Fruit fly (Drosophila melanogaster) whole organism, embryonic: ENCODE measurements around the gene mTerf3.

Experiments
- B-H2 ChIP-seq: fragments of 200-800 bp; sonication (Bioruptor generic); optimal IDR thresholded peaks from 2 replicates; lab custom pipeline; 2018; ENCODE audit warnings: missing biosample characterization, mild to moderate bottlenecking, missing genetic modification characterization
- CG10366 ChIP-seq: fragments of 200-800 bp; sonication (Bioruptor generic); IDR thresholded peaks from 2 replicates; pipeline ENCODE4 v1.3.6; 2022; ENCODE audit warnings: missing biosample characterization, missing genetic modification characterization
- CG10462 ChIP-seq: fragments of 200-800 bp; sonication (Bioruptor generic); optimal IDR thresholded peaks from 2 replicates; lab custom pipeline; 2016; ENCODE audit warnings: missing biosample characterization, missing genetic modification characterization
- CG10565 ChIP-seq: fragments of 200-800 bp; sonication (Bioruptor generic); optimal IDR thresholded peaks from 3 replicates; lab custom pipeline; 2016; ENCODE audit warnings: missing biosample characterization, mild to moderate bottlenecking, missing genetic modification characterization
- CG11085 ChIP-seq: fragments of 200-800 bp; sonication (Bioruptor generic); IDR thresholded peaks from 2 replicates; pipeline ENCODE4 v1.3.6; 2022; ENCODE audit warnings: missing biosample characterization, missing genetic modification characterization
- CG11093 ChIP-seq: fragments of 200-800 bp; sonication (Bioruptor generic); IDR thresholded peaks from 3 replicates; pipeline ENCODE4 v1.3.6; 2022; ENCODE audit warnings: missing biosample characterization, missing genetic modification characterization
- CG11398 ChIP-seq: fragments of 200-800 bp; sonication (Bioruptor generic); optimal IDR thresholded peaks from 2 replicates; lab custom pipeline; 2016; ENCODE audit warnings: missing biosample characterization, missing genetic modification characterization
- CG13123 ChIP-seq: fragments of 200-800 bp; sonication (Bioruptor generic); optimal IDR thresholded peaks from 2 replicates; lab custom pipeline; 2016; ENCODE audit warnings: missing biosample characterization, missing genetic modification characterization
- CG13624 ChIP-seq: fragments of 200-800 bp; sonication (Bioruptor generic); optimal IDR thresholded peaks from 2 replicates; lab custom pipeline; 2016; ENCODE audit warnings: missing biosample characterization, missing genetic modification characterization
- CG14441 ChIP-seq: fragments of 200-800 bp; sonication (Bioruptor generic); IDR thresholded peaks from 2 replicates; pipeline ENCODE4 v1.3.6; 2022; ENCODE audit warnings: missing biosample characterization, missing genetic modification characterization
- CG14710 ChIP-seq: fragments of 200-800 bp; sonication (Bioruptor generic); optimal IDR thresholded peaks from 3 replicates; lab custom pipeline; 2019; ENCODE audit warnings: missing biosample characterization, mild to moderate bottlenecking, missing genetic modification characterization, moderate library complexity
- CG15601 ChIP-seq: fragments of 200-800 bp; sonication (Bioruptor generic); optimal IDR thresholded peaks from 3 replicates; lab custom pipeline; 2019; ENCODE audit warnings: missing biosample characterization, mild to moderate bottlenecking, missing genetic modification characterization, moderate library complexity
- CG17385 ChIP-seq: fragments of 200-800 bp; sonication (Bioruptor generic); optimal IDR thresholded peaks from 3 replicates; lab custom pipeline; 2018; ENCODE audit warnings: missing biosample characterization, mild to moderate bottlenecking, missing genetic modification characterization
- CG2875 ChIP-seq: fragments of 200-800 bp; sonication (Bioruptor generic); optimal IDR thresholded peaks from 2 replicates; lab custom pipeline; 2017; ENCODE audit warnings: missing biosample characterization, mild to moderate bottlenecking, missing genetic modification characterization, missing genetic modification reagents
- CG30020 ChIP-seq: fragments of 200-800 bp; optimal IDR thresholded peaks from 2 replicates; lab custom pipeline; 2019; ENCODE audit warnings: missing biosample characterization, mild to moderate bottlenecking, missing genetic modification characterization, moderate library complexity
- CG31224 ChIP-seq: fragments of 200-800 bp; sonication (Bioruptor generic); IDR thresholded peaks from 2 replicates; pipeline ENCODE4 v1.3.6; 2022; ENCODE audit warnings: missing biosample characterization, missing genetic modification characterization
- CG32772 ChIP-seq: fragments of 200-800 bp; sonication (Bioruptor generic); IDR thresholded peaks from 2 replicates; pipeline ENCODE4 v1.3.6; 2022; ENCODE audit warnings: missing biosample characterization, missing genetic modification characterization
- CG33213 ChIP-seq: fragments of 200-800 bp; sonication (Bioruptor generic); optimal IDR thresholded peaks from 3 replicates; lab custom pipeline; 2016; ENCODE audit warnings: missing biosample characterization, missing genetic modification characterization
- CG4282 ChIP-seq: fragments of 200-800 bp; sonication (Bioruptor generic); optimal IDR thresholded peaks from 2 replicates; lab custom pipeline; 2016; ENCODE audit warnings: missing biosample characterization, missing genetic modification characterization
- CG6689 ChIP-seq: fragments of 200-800 bp; sonication (Bioruptor generic); IDR thresholded peaks from 2 replicates; pipeline ENCODE4 v1.3.6; 2022; ENCODE audit warnings: missing biosample characterization, missing genetic modification characterization
- Dfd ChIP-seq, 2 experiments: fragments of >200 bp; optimal IDR thresholded peaks; 2 replicates each; lab custom pipeline; 2017; ENCODE audit warnings: missing biosample characterization in 2 of 2, missing genetic modification characterization in 2 of 2
- HLHmδ ChIP-seq: fragments of 200-800 bp; sonication (Bioruptor generic); optimal IDR thresholded peaks from 2 replicates; lab custom pipeline; 2018; ENCODE audit warnings: missing biosample characterization, mild to moderate bottlenecking, missing genetic modification characterization, moderate library complexity
- Hr39 ChIP-seq: fragments of >200 bp; optimal IDR thresholded peaks from 2 replicates; lab custom pipeline; 2017
- Hr51 ChIP-seq, 2 experiments: fragments of 200-800 bp; sonication (Bioruptor generic); optimal IDR thresholded peaks; 2 replicates in 1 of 2; 3 replicates in 1 of 2; lab custom pipeline; 2016 to 2018; ENCODE audit warnings: missing biosample characterization in 2 of 2, missing genetic modification characterization in 2 of 2, mild to moderate bottlenecking in 1 of 2, moderate library complexity in 1 of 2
- MTF-1 ChIP-seq: fragments of 200-800 bp; sonication (Bioruptor generic); optimal IDR thresholded peaks from 2 replicates; lab custom pipeline; 2018; ENCODE audit warnings: missing biosample characterization, mild to moderate bottlenecking, missing genetic modification characterization, borderline replicate concordance
- NFAT ChIP-seq: fragments of 200-800 bp; sonication (Bioruptor generic); IDR thresholded peaks from 2 replicates; pipeline ENCODE4 v1.3.6; 2022; ENCODE audit warnings: missing biosample characterization, missing genetic modification characterization
- Oli ChIP-seq: fragments of 200-800 bp; sonication (Bioruptor generic); optimal IDR thresholded peaks from 2 replicates; lab custom pipeline; 2018; ENCODE audit warnings: missing biosample characterization, mild to moderate bottlenecking, missing genetic modification characterization, moderate library complexity
- Scr ChIP-seq: fragments of 200-800 bp; sonication (Bioruptor generic); IDR thresholded peaks from 2 replicates; pipeline ENCODE4 v1.3.6; 2022; ENCODE audit warnings: missing biosample characterization, missing genetic modification characterization; ENCODE audit not compliant: partially characterized antibody
- Side ChIP-seq: fragments of 200-800 bp; sonication (Bioruptor generic); optimal IDR thresholded peaks from 2 replicates; lab custom pipeline; 2016; ENCODE audit warnings: missing biosample characterization, missing genetic modification characterization
- Tbp ChIP-seq: fragments of >200 bp; optimal IDR thresholded peaks from 2 replicates; lab custom pipeline; 2018; ENCODE audit warnings: missing biosample characterization, missing genetic modification characterization
- Trl ChIP-seq, 3 experiments: fragments of >200 bp in 2 of 3; fragments of 200-800 bp in 1 of 3; sonication (Bioruptor generic) in 1 of 3; optimal IDR thresholded peaks; 2 replicates in 1 of 3; 3 replicates in 2 of 3; lab custom pipeline; 2016 to 2017; ENCODE audit warnings: missing biosample characterization in 1 of 3, missing genetic modification characterization in 1 of 3
- ash1 ChIP-seq: fragments of 200-800 bp; sonication (Bioruptor generic); optimal IDR thresholded peaks from 2 replicates; lab custom pipeline; 2018; ENCODE audit warnings: missing biosample characterization, mild to moderate bottlenecking, missing genetic modification characterization
- dati ChIP-seq: fragments of 200-800 bp; sonication (Bioruptor generic); IDR thresholded peaks from 2 replicates; pipeline ENCODE4 v1.3.6; 2022; ENCODE audit warnings: missing biosample characterization, missing genetic modification characterization
- dmrt11E ChIP-seq: fragments of 200-800 bp; sonication (Bioruptor generic); optimal IDR thresholded peaks from 3 replicates; lab custom pipeline; 2018; ENCODE audit warnings: missing biosample characterization, mild to moderate bottlenecking, missing genetic modification characterization, moderate library complexity
- dpn ChIP-seq, 2 experiments: fragments of 200-800 bp; sonication (Bioruptor generic); optimal IDR thresholded peaks; 3 replicates each; lab custom pipeline; 2016; ENCODE audit warnings: missing biosample characterization in 2 of 2, missing genetic modification characterization in 2 of 2
- ems ChIP-seq: fragments of 200-800 bp; sonication (Bioruptor generic); optimal IDR thresholded peaks from 3 replicates; lab custom pipeline; 2016; ENCODE audit warnings: missing biosample characterization, missing genetic modification characterization
- fu2 ChIP-seq: fragments of 200-800 bp; sonication (Bioruptor generic); optimal IDR thresholded peaks from 2 replicates; lab custom pipeline; 2016; ENCODE audit warnings: missing biosample characterization, missing genetic modification characterization
- grau ChIP-seq: fragments of 200-800 bp; optimal IDR thresholded peaks from 3 replicates; lab custom pipeline; 2019; ENCODE audit warnings: missing biosample characterization, mild to moderate bottlenecking, missing genetic modification characterization, moderate library complexity
- lab ChIP-seq: fragments of 200-800 bp; sonication (Bioruptor generic); optimal IDR thresholded peaks from 3 replicates; lab custom pipeline; 2017; ENCODE audit warnings: missing biosample characterization, missing genetic modification characterization, mild to moderate bottlenecking, moderate library complexity, missing genetic modification reagents
- lov ChIP-seq, 2 experiments: fragments of 200-800 bp in 1 of 2; fragments of >200 bp in 1 of 2; sonication (Bioruptor generic) in 1 of 2; IDR thresholded peaks in 1 of 2; optimal IDR thresholded peaks in 1 of 2; 2 replicates in 1 of 2; 3 replicates in 1 of 2; pipeline versions ENCODE4 v1.3.6 to Lab custom; 2017 to 2022; ENCODE audit warnings: missing biosample characterization in 1 of 2, missing genetic modification characterization in 1 of 2
- nerfin-1 ChIP-seq: fragments of 200-800 bp; sonication (Bioruptor generic); optimal IDR thresholded peaks from 3 replicates; lab custom pipeline; 2019; ENCODE audit warnings: missing biosample characterization, mild to moderate bottlenecking, missing genetic modification characterization, moderate library complexity
- oc ChIP-seq: fragments of 200-800 bp; sonication (Bioruptor generic); optimal IDR thresholded peaks from 2 replicates; lab custom pipeline; 2018; ENCODE audit warnings: missing biosample characterization, mild to moderate bottlenecking, missing genetic modification characterization, moderate library complexity
- odd ChIP-seq: fragments of 200-800 bp; sonication (Bioruptor generic); optimal IDR thresholded peaks from 2 replicates; lab custom pipeline; 2017; ENCODE audit warnings: missing biosample characterization, mild to moderate bottlenecking, missing genetic modification characterization
- prd ChIP-seq, 3 experiments: fragments of >200 bp in 2 of 3; fragments of 200-800 bp in 1 of 3; sonication (Bioruptor generic) in 1 of 3; optimal IDR thresholded peaks in 2 of 3; IDR thresholded peaks in 1 of 3; 2 replicates in 2 of 3; 3 replicates in 1 of 3; pipeline versions ENCODE4 v1.3.6 to Lab custom; 2017 to 2022; ENCODE audit warnings: missing biosample characterization in 1 of 3, missing genetic modification characterization in 1 of 3
- sens-2 ChIP-seq: fragments of 200-800 bp; sonication (Bioruptor generic); IDR thresholded peaks from 2 replicates; pipeline ENCODE4 v1.3.6; 2022; ENCODE audit warnings: missing biosample characterization, missing genetic modification characterization
- sim ChIP-seq: fragments of 200-800 bp; sonication (Bioruptor generic); IDR thresholded peaks from 2 replicates; pipeline ENCODE4 v1.3.6; 2022; ENCODE audit warnings: missing biosample characterization, missing genetic modification characterization
- sna ChIP-seq: fragments of 200-800 bp; sonication (Bioruptor generic); IDR thresholded peaks from 2 replicates; pipeline ENCODE4 v1.3.6; 2022; ENCODE audit warnings: missing biosample characterization, missing genetic modification characterization; ENCODE audit not compliant: partially characterized antibody
- tna ChIP-seq: fragments of 200-800 bp; sonication (Bioruptor generic); IDR thresholded peaks from 2 replicates; pipeline ENCODE4 v1.3.6; 2022; ENCODE audit warnings: missing biosample characterization, missing genetic modification characterization; ENCODE audit not compliant: partially characterized antibody

Gene mTerf3

DNA sequence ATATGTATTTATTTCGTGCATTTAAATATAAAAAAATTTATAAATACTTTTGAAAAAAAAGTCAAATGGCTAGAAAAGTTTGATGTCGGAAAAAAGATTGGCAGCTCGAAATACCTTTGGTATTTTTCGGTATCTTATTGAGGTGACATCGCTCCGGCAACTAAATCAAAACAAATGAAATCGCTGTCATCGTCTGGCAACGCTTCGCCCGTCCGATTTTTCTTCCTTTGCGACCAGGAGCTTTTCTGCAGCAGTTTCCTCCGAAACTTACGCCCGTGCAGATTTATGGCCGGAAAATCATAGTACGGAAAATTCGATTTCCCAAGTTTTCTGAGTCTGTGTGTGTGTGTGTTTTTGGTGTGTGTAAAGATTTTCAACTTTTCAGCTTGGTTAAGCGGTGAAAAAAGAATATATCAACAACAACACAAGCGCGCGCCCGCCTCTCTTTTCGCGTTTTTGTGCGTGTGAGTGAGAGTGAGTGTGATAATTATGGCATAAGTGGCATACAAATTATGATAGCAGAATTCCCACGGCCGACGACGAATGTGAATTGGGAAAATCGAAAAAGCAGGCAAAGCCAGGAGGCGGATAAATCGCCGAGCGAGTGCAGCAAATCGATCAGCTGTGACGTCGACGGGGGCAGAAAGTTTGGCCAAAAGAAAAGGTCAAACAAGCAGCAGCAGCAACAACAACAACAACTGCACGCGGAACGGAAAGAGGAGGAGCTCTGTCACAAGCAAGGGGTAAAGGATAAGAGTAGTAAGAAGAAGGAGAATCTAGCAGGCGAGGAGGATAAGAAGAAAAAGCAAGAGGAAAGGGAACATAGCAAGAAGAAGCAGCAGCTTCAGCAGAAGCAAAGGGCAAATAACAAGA lies 23.2 kb downstream of the mTerf3 start, which contains the start of gene CG32425 (continued):
- TF ChIP-seq CG13624 (no peak), CG11398 (GFP tag; lab: Kevin White, UChicago) (no peak), CG17385 (GFP tag; lab: Kevin White, UChicago) (peak; percentile 75), CG30020 (tag; lab: Kevin White, UChicago) (peak; percentile 14), ash1 (GFP tag; lab: Kevin White, UChicago) (no peak), Trl (optimal IDR thresholded peaks at IDR 0.05; lab: Kevin White, UChicago) (peak in 1 of 2 experiments; percentile 32), Trl (GFP tag; optimal IDR thresholded peaks at IDR 0.05; lab: Kevin White, UChicago) (no peak), CG10462 (GFP tag; lab: Kevin White, UChicago) (no peak), CG4282 (GFP tag; lab: Kevin White, UChicago) (no peak), CG10565 (GFP tag; lab: Kevin White, UChicago) (no peak), ems (GFP tag; lab: Kevin White, UChicago) (no peak), oc (tag; lab: Kevin White, UChicago) (no peak), CG10366 (no peak), prd (optimal IDR thresholded peaks at IDR 0.05; lab: Kevin White, UChicago) (no peak), prd (GFP tag; IDR thresholded peaks at IDR 0.05; lab: Robert Waterston, UW) (no peak), dpn (GFP tag; optimal IDR thresholded peaks at IDR 0.05; lab: Kevin White, UChicago) (peak in 1 of 2 experiments; percentile 26), sens-2 (GFP tag; lab: Robert Waterston, UW) (no peak), lov (optimal IDR thresholded peaks at IDR 0.05; lab: Kevin White, UChicago) (no peak), lov (GFP tag; IDR thresholded peaks at IDR 0.05; lab: Robert Waterston, UW) (no peak), CG11093 (GFP tag; lab: Robert Waterston, UW) (no peak), Oli (tag; lab: Kevin White, UChicago) (no peak), HLHmδ (GFP tag; lab: Kevin White, UChicago) (no peak), dati (no peak), MTF-1 (no peak), odd (no peak), CG32772 (GFP tag; lab: Robert Waterston, UW) (no peak), Side (GFP tag; lab: Kevin White, UChicago) (no peak), grau (tag; lab: Kevin White, UChicago) (peak; percentile 8), lab (GFP tag; lab: Kevin White, UChicago) (peak; percentile 39), CG2875 (no peak), CG6689 (GFP tag; lab: Robert Waterston, UW) (no peak), CG31224 (GFP tag; lab: Robert Waterston, UW) (no peak), fu2 (GFP tag; lab: Kevin White, UChicago) (no peak), CG13123 (GFP tag; lab: Kevin White, UChicago) (no peak), sna (GFP tag; lab: Robert Waterston, UW) (no peak), dmrt11E (tag; lab: Kevin White, UChicago) (no peak), tna (GFP tag; lab: Robert Waterston, UW) (no peak), nerfin-1 (tag; lab: Kevin White, UChicago) (peak; percentile 8), Hr39 (lab: Kevin White, UChicago) (no peak), CG14710 (tag; lab: Kevin White, UChicago) (peak; percentile 28), Scr (GFP tag; lab: Robert Waterston, UW) (no peak), Hr51 (GFP tag; optimal IDR thresholded peaks at IDR 0.05; lab: Kevin White, UChicago) (no peak), CG14441 (no peak), CG33213 (GFP tag; lab: Kevin White, UChicago) (peak; percentile 34), Tbp (GFP tag; lab: Kevin White, UChicago) (no peak), B-H2 (no peak), Dfd (GFP tag; optimal IDR thresholded peaks at IDR 0.05; lab: Kevin White, UChicago) (no peak), CG11085 (no peak), sim (GFP tag; lab: Robert Waterston, UW) (no peak), CG15601 (tag; lab: Kevin White, UChicago) (no peak), NFAT (GFP tag; lab: Robert Waterston, UW) (no peak)
